Worm (Caenorhabditis elegans): ENCODE results near the gene Y17G9B.2.
A peak's percentile ranks its signal among the peaks of the same experiment; 100 is the strongest.

The Y17G9B.2 gene

ce11 chrIV:4745422-4745821, 18.5 kb upstream of the Y17G9B.2 start, which contains the start of gene timm-17B.1 (continued):
- no peak for TF ChIP-seq bed-2 (GFP tag; IDR thresholded peaks at IDR 0.05)
- no peak for TF ChIP-seq snpc-1.3 (tag; optimal IDR thresholded peaks at IDR 0.05; ENCODE audit: insufficient read depth)
- TF ChIP-seq ekl-4 (GFP tag; IDR thresholded peaks at IDR 0.05), result 0 out of 2 replicates have a peak, but pooled peaks have one; percentile 58
- peak; percentile 8 for TF ChIP-seq nhr-80 (tag; optimal IDR thresholded peaks at IDR 0.05)
- TF ChIP-seq rec-8 (tag; optimal IDR thresholded peaks at IDR 0.05), result no peak
- TF ChIP-seq ceh-27 (GFP tag; optimal IDR thresholded peaks at IDR 0.05), result no peak
- TF ChIP-seq atf-7 (tag; optimal IDR thresholded peaks at IDR 0.05), result no peak
- TF ChIP-seq ztf-6 (GFP tag; IDR thresholded peaks at IDR 0.05), result no peak
- TF ChIP-seq nfya-1 (tag; optimal IDR thresholded peaks at IDR 0.05; ENCODE audit: borderline replicate concordance, insufficient read depth), result no peak
- TF ChIP-seq mxl-1 (tag; optimal IDR thresholded peaks at IDR 0.05), result no peak
- TF ChIP-seq B0019.2 (GFP tag; conservative IDR thresholded peaks at IDR 0.05), result no peak
- no peak for TF ChIP-seq K11D2.4 (GFP tag; IDR thresholded peaks at IDR 0.05)
- TF ChIP-seq pbrm-1 (GFP tag; IDR thresholded peaks at IDR 0.05), result peak; percentile 58; the same call in 1 of the 2 replicates
- TF ChIP-seq snpc-3.4 (tag; optimal IDR thresholded peaks at IDR 0.05), result peak; percentile 19
- TF ChIP-seq F49E8.2 (tag; optimal IDR thresholded peaks at IDR 0.05; ENCODE audit: insufficient read depth), result no peak
- peak; percentile 51 for TF ChIP-seq xnd-1 (tag; optimal IDR thresholded peaks at IDR 0.05)
- TF ChIP-seq nfya-2 (GFP tag; IDR thresholded peaks at IDR 0.05), result no peak
- TF ChIP-seq nhr-179 (tag; optimal IDR thresholded peaks at IDR 0.05), result no peak
- no peak for TF ChIP-seq Y67H2A.10 (GFP tag; conservative IDR thresholded peaks at IDR 0.05)
- no peak for TF ChIP-seq fkh-3 (tag; optimal IDR thresholded peaks at IDR 0.05)
- 0 out of 2 replicates have a peak, but pooled peaks have one; percentile 62 for TF ChIP-seq Y53G8AR.9 (GFP tag; conservative IDR thresholded peaks at IDR 0.05)
- peak; percentile 30; the same call in 1 of the 2 replicates for TF ChIP-seq madf-6 (GFP tag; IDR thresholded peaks at IDR 0.05)
- no peak for TF ChIP-seq lin-26 (GFP tag; IDR thresholded peaks at IDR 0.05)
- TF ChIP-seq ZK185.1 (tag; optimal IDR thresholded peaks at IDR 0.05; ENCODE audit: poor library complexity, severe bottlenecking), result peak; percentile 49
- no peak for TF ChIP-seq ceh-91 (GFP tag; IDR thresholded peaks at IDR 0.05)
- peak; percentile 68 for TF ChIP-seq dox-1 (GFP tag; IDR thresholded peaks at IDR 0.05)
- TF ChIP-seq hmg-1.2 (GFP tag; IDR thresholded peaks at IDR 0.05), result peak; percentile 41
- no peak for TF ChIP-seq ztf-25 (GFP tag; IDR thresholded peaks at IDR 0.05)
- no peak for TF ChIP-seq akir-1 (GFP tag; optimal IDR thresholded peaks at IDR 0.05)
- TF ChIP-seq F57C9.4 (tag; optimal IDR thresholded peaks at IDR 0.05), result no peak
- peak; percentile 17 for TF ChIP-seq attf-5 (GFP tag; optimal IDR thresholded peaks at IDR 0.05)
- no peak for TF ChIP-seq C06A6.2 (GFP tag; conservative IDR thresholded peaks at IDR 0.05)
- TF ChIP-seq repo-1 (tag; optimal IDR thresholded peaks at IDR 0.05), result no peak
- no peak for TF ChIP-seq attf-6 (GFP tag; IDR thresholded peaks at IDR 0.05)
- no peak for TF ChIP-seq F39B2.1 (GFP tag; IDR thresholded peaks at IDR 0.05)
- TF ChIP-seq Y95B8A.8 (GFP tag; IDR thresholded peaks at IDR 0.05), result no peak
- no peak for TF ChIP-seq B0035.1 (tag; optimal IDR thresholded peaks at IDR 0.05)
- no peak for TF ChIP-seq F10E7.11 (tag; optimal IDR thresholded peaks at IDR 0.05)
- TF ChIP-seq mes-4 (tag; optimal IDR thresholded peaks at IDR 0.05), result no peak
- TF ChIP-seq madf-10 (tag; optimal IDR thresholded peaks at IDR 0.05), result no peak
- no peak for TF ChIP-seq ceh-79 (tag; optimal IDR thresholded peaks at IDR 0.05)
- TF ChIP-seq sea-2 (GFP tag; IDR thresholded peaks at IDR 0.05), result no peak
- TF ChIP-seq tbp1 (GFP tag; optimal IDR thresholded peaks at IDR 0.05), result peak; percentile 9
- peak; percentile 67 for TF ChIP-seq lin-54 (GFP tag; optimal IDR thresholded peaks at IDR 0.05)
- no peak for TF ChIP-seq egl-44 (GFP tag; IDR thresholded peaks at IDR 0.05)
- no peak for TF ChIP-seq ceh-58 (GFP tag; IDR thresholded peaks at IDR 0.05)
- no peak for TF ChIP-seq hlh-26 (GFP tag; conservative IDR thresholded peaks at IDR 0.05)
- peak; percentile 63; the same call in 1 of the 2 replicates for TF ChIP-seq rcor-1 (GFP tag; IDR thresholded peaks at IDR 0.05)
- TF ChIP-seq unc-130 (GFP tag; optimal IDR thresholded peaks at IDR 0.05), result no peak

All from whole organism, young adult.